Worm (Caenorhabditis elegans): ENCODE measurements around the gene C28A5.2.

The C28A5.2 gene

DNA sequence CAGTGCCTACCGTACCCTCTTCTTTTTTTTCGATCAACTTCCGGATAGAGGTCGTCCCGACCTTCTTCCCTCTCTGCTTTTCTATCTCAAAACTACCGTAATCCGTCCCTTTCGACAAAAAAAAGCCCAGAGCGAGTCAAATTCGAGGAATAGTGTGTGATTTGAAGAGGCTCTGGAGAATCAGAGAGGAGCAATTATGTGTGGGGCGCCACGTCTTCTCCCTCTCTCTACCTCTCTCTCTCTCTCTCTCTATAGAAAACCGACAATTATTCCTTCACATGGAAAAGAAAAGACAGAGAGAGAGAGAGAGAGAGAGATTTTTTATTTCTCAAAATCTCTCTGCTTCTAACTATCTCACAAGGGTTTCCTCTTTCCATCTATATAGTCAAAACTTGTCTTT lies 17.2 kb upstream of the C28A5.2 start:
- peak; percentile 57 for TF ChIP-seq swsn-7 (tag; optimal IDR thresholded peaks at IDR 0.05)
- peak; percentile 64 for TF ChIP-seq nhr-71 (tag; optimal IDR thresholded peaks at IDR 0.05)
- TF ChIP-seq blmp-1 (tag; optimal IDR thresholded peaks at IDR 0.05), result peak; percentile 2
- TF ChIP-seq lin-14 (GFP tag; optimal IDR thresholded peaks at IDR 0.05), result peak; percentile 72
- TF ChIP-seq tbx-2 (tag; optimal IDR thresholded peaks at IDR 0.05), result peak; percentile 1
- no peak for TF ChIP-seq pag-3 (tag; optimal IDR thresholded peaks at IDR 0.05; ENCODE audit: borderline replicate concordance, insufficient read depth)
- no peak for TF ChIP-seq ztf-11 (tag; optimal IDR thresholded peaks at IDR 0.05)
- TF ChIP-seq nhr-20 (tag; optimal IDR thresholded peaks at IDR 0.05), result peak; percentile 6
- peak; percentile 23 for TF ChIP-seq unc-86 (tag; optimal IDR thresholded peaks at IDR 0.05)
- peak; percentile 24 to 41 for TF ChIP-seq efl-1 (optimal IDR thresholded peaks at IDR 0.05)
- TF ChIP-seq efl-1 (GFP tag; optimal IDR thresholded peaks at IDR 0.05 in 1 of 2), result no peak
- TF ChIP-seq nhr-19 (GFP tag; conservative IDR thresholded peaks at IDR 0.05), result peak; percentile 23; the same call in 1 of the 2 replicates
- peak; percentile 81 for TF ChIP-seq grh-1 (GFP tag; IDR thresholded peaks at IDR 0.05)
- peak; percentile 40 for TF ChIP-seq xbp-1 (tag; optimal IDR thresholded peaks at IDR 0.05)
- TF ChIP-seq sptf-1 (tag; optimal IDR thresholded peaks at IDR 0.05), result no peak
- TF ChIP-seq snu-23 (GFP tag; optimal IDR thresholded peaks at IDR 0.05), result peak; percentile 28
- TF ChIP-seq mdl-1 (tag; optimal IDR thresholded peaks at IDR 0.05), result no peak
- TF ChIP-seq lsy-2 (tag; optimal IDR thresholded peaks at IDR 0.05), result peak; percentile 63 to 85
- TF ChIP-seq fkh-8 (tag; optimal IDR thresholded peaks at IDR 0.05), result peak; percentile 44
- no peak for TF ChIP-seq nhr-237 (tag; optimal IDR thresholded peaks at IDR 0.05)
- peak; percentile 2 for TF ChIP-seq pax-3 (tag; optimal IDR thresholded peaks at IDR 0.05)
- peak; percentile 96 for TF ChIP-seq nhr-85 (tag)
- TF ChIP-seq egl-13 (tag; optimal IDR thresholded peaks at IDR 0.05), result no peak
- peak; percentile 36 for TF ChIP-seq nhr-47 (tag; optimal IDR thresholded peaks at IDR 0.05)
- TF ChIP-seq mep-1 (tag; optimal IDR thresholded peaks at IDR 0.05), result peak; percentile 53

DNA sequence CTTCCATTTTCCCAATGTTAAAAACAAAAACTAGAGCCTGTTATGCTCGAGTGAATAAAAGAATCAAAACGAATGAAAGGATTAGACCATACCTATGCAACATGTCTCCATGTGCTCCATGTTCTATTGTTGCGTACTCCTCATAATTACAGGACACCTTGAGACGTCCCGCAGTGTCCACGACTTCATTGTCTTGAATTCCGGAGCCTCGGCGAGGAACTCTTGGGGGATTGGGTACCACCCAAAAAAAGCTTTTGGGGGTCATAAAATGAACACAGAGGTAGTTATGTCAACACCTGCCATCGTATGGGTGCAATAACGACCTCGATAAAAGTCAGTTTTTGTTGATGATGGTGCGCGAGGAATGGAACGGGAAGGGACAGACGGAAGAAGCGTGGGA lies 15.6 kb upstream of the C28A5.2 start:
- no peak for TF ChIP-seq aha-1 (tag; optimal IDR thresholded peaks at IDR 0.05)
- no peak for TF ChIP-seq fkh-8 (tag; optimal IDR thresholded peaks at IDR 0.05)
- TF ChIP-seq lin-15B (tag; optimal IDR thresholded peaks at IDR 0.05), result no peak
- TF ChIP-seq mep-1 (tag; optimal IDR thresholded peaks at IDR 0.05), result no peak
- TF ChIP-seq nhr-77 (tag; optimal IDR thresholded peaks at IDR 0.05), result no peak
- TF ChIP-seq unc-98 (GFP tag; IDR thresholded peaks at IDR 0.05), result no peak
- no peak for TF ChIP-seq swsn-7 (tag; optimal IDR thresholded peaks at IDR 0.05)
- no peak for TF ChIP-seq ama-1 (optimal IDR thresholded peaks at IDR 0.05)
- no peak for TF ChIP-seq sox-4 (tag; optimal IDR thresholded peaks at IDR 0.05)
- TF ChIP-seq grh-1 (GFP tag; IDR thresholded peaks at IDR 0.05), result no peak
- no peak for TF ChIP-seq ceh-63 (GFP tag; optimal IDR thresholded peaks at IDR 0.05)
- no peak for TF ChIP-seq ceh-8 (GFP tag; optimal IDR thresholded peaks at IDR 0.05)

DNA sequence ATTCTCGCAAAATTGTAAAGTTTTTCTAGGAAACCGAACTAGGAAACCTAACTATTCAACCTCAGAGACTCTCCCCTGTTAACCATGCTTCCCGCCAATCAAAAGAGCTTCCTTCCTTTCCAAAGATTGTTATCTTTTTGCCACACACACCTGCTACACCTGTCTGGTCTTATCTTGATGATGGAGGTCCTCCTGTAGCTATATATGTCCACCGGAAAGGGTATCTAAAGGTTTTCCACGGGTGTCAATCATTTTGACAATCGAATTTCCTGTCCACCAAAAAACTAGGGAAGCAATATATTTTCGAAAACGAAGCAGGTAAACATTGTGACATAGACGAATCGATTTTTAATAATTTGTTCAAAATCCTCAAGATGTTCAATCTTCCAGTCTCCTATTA lies 14.4 kb upstream of the C28A5.2 start:
- no peak for TF ChIP-seq efl-3 (GFP tag; optimal IDR thresholded peaks at IDR 0.05)
- TF ChIP-seq rnt-1 (tag; optimal IDR thresholded peaks at IDR 0.05), result peak; percentile 27
- TF ChIP-seq lin-14 (GFP tag; optimal IDR thresholded peaks at IDR 0.05), result peak; percentile 10

DNA sequence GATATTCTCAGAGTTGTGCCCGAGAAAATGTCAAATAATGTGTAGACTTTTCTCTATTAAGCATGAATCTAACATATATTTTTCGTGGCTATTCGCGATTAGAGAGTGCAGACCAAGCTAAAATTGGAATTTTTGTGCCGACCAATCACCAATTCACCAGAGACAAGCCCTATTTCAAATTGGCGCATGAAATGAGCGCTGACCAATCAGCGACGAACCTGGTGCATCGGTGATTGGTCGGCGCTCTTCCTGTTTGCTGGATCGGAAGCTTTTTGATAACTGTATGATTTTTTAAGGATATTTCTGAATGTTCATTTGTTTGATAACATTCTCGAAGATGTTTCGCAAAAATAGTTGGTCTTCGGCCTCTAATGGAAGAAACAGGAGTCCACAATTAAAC lies 14.0 kb upstream of the C28A5.2 start:
- TF ChIP-seq ceh-88 (GFP tag; IDR thresholded peaks at IDR 0.05) (no peak), lir-3 (tag; optimal IDR thresholded peaks at IDR 0.05; ENCODE audit: poor library complexity) (no peak)

ce11 chrIII:4452749-4453148 lies 13.4 kb upstream of the C28A5.2 start:
- TF ChIP-seq unc-130 (tag; optimal IDR thresholded peaks at IDR 0.05) (no peak), ceh-8 (GFP tag; optimal IDR thresholded peaks at IDR 0.05) (peak; percentile 8), nhr-85 (tag) (peak; percentile 76), lin-14 (GFP tag; optimal IDR thresholded peaks at IDR 0.05) (peak; percentile 47), ceh-82 (tag; optimal IDR thresholded peaks at IDR 0.05) (peak in 1 of 3 experiments; percentile 5), nhr-77 (tag; optimal IDR thresholded peaks at IDR 0.05) (no peak), lsy-2 (tag; optimal IDR thresholded peaks at IDR 0.05) (peak in 1 of 2 experiments; percentile 31), grh-1 (GFP tag; IDR thresholded peaks at IDR 0.05) (peak; percentile 26; the same call in 1 of the 2 replicates)

All from whole organism, L1 larva.